Fruit fly (Drosophila melanogaster): ENCODE results near the gene Hsp26.

Hsp26 gene

dm6 chr3L:9360217-9360692 is 17.0 kb downstream of the Hsp26 start, which contains the start of gene Pdxk:
Gene Pdxk, plus strand, starts transcription at chr3L:9360316.
- TF ChIP-seq onecut (GFP tag; IDR thresholded peaks at IDR 0.05) (peak; percentile 69; the same call in 1 of the 2 replicates), CG6254 (GFP tag; optimal IDR thresholded peaks at IDR 0.05) (peak; percentile 15), CG1647 (GFP tag; optimal IDR thresholded peaks at IDR 0.05) (no peak), pzg (GFP tag; optimal IDR thresholded peaks at IDR 0.05) (peak; percentile 62), CG10543 (GFP tag; optimal IDR thresholded peaks at IDR 0.05) (peak; percentile 94), CG4820 (GFP tag; optimal IDR thresholded peaks at IDR 0.05) (no peak), bcd (GFP tag; optimal IDR thresholded peaks at IDR 0.05) (no peak), HHEX (GFP tag; optimal IDR thresholded peaks at IDR 0.05) (no peak), CG31441 (GFP tag; IDR thresholded peaks at IDR 0.05) (0 out of 2 replicates have a peak, but pooled peaks have one; percentile 21), CG1603 (tag; optimal IDR thresholded peaks at IDR 0.05) (peak; percentile 49), gfzf (GFP tag; optimal IDR thresholded peaks at IDR 0.05) (peak; percentile 63), ttk (GFP tag; IDR thresholded peaks at IDR 0.05) (peak; percentile 39; the same call in 1 of the 2 replicates), CG12071 (GFP tag; optimal IDR thresholded peaks at IDR 0.05) (peak; percentile 22), CG13296 (GFP tag; optimal IDR thresholded peaks at IDR 0.05) (peak; percentile 70), CG2678 (tag; optimal IDR thresholded peaks at IDR 0.05) (peak; percentile 18), CG10959 (GFP tag; IDR thresholded peaks at IDR 0.05) (no peak), Jarid2 (GFP tag; optimal IDR thresholded peaks at IDR 0.05) (peak; percentile 24), CTCF (GFP tag; optimal IDR thresholded peaks at IDR 0.05) (no peak), peb (GFP tag; IDR thresholded peaks at IDR 0.05) (no peak), CG9876 (GFP tag; optimal IDR thresholded peaks at IDR 0.05) (no peak), unpg (GFP tag; optimal IDR thresholded peaks at IDR 0.05) (no peak), CG5180 (GFP tag; optimal IDR thresholded peaks at IDR 0.05) (no peak), CG3281 (GFP tag; optimal IDR thresholded peaks at IDR 0.05) (peak; percentile 20), bowl (GFP tag; IDR thresholded peaks at IDR 0.05) (no peak), sens (GFP tag) (peak; percentile 58), MESR4 (GFP tag; optimal IDR thresholded peaks at IDR 0.05) (peak; percentile 53), CG8290 (GFP tag; optimal IDR thresholded peaks at IDR 0.05) (no peak), CG8290 (tag; optimal IDR thresholded peaks at IDR 0.05) (peak in 1 of 2 experiments; percentile 67), NC2α (GFP tag; optimal IDR thresholded peaks at IDR 0.05) (no peak), lola (GFP tag; optimal IDR thresholded peaks at IDR 0.05) (no peak), CG17385 (GFP tag; optimal IDR thresholded peaks at IDR 0.05) (peak; percentile 32), CG2889 (GFP tag; IDR thresholded peaks at IDR 0.05) (no peak), sna (GFP tag; IDR thresholded peaks at IDR 0.05; ENCODE audit: partially characterized antibody) (0 out of 2 replicates have a peak, but pooled peaks have one; percentile 34), CG12659 (GFP tag; optimal IDR thresholded peaks at IDR 0.05) (peak; percentile 47), twi (tag; optimal IDR thresholded peaks at IDR 0.05) (peak; percentile 40), gro (GFP tag; optimal IDR thresholded peaks at IDR 0.05) (peak; percentile 0), exex (tag; optimal IDR thresholded peaks at IDR 0.05) (peak; percentile 67), sob (GFP tag; IDR thresholded peaks at IDR 0.05) (peak; percentile 38; the same call in 1 of the 2 replicates), fd64A (GFP tag; optimal IDR thresholded peaks at IDR 0.05) (peak; percentile 40), Sry-δ (GFP tag; optimal IDR thresholded peaks at IDR 0.05) (peak; percentile 72), mam (GFP tag; optimal IDR thresholded peaks at IDR 0.05) (peak; percentile 10), stwl (tag; optimal IDR thresholded peaks at IDR 0.05) (peak; percentile 43), vvl (GFP tag; IDR thresholded peaks at IDR 0.05) (peak; percentile 46), Nf-YB (GFP tag; optimal IDR thresholded peaks at IDR 0.05) (peak; percentile 47), CG34376 (GFP tag; optimal IDR thresholded peaks at IDR 0.05) (peak; percentile 93), CG12391 (tag; optimal IDR thresholded peaks at IDR 0.05) (peak; percentile 31), CG6683 (GFP tag; optimal IDR thresholded peaks at IDR 0.05) (no peak), CG2199 (GFP tag; IDR thresholded peaks at IDR 0.05) (no peak), CG6654 (GFP tag; optimal IDR thresholded peaks at IDR 0.05) (no peak), Fer1 (GFP tag; optimal IDR thresholded peaks at IDR 0.05) (peak; percentile 31), Drgx (GFP tag; IDR thresholded peaks at IDR 0.05) (no peak)
